Worm (Caenorhabditis elegans): ENCODE results near the gene ZK945.7.

DNA sequence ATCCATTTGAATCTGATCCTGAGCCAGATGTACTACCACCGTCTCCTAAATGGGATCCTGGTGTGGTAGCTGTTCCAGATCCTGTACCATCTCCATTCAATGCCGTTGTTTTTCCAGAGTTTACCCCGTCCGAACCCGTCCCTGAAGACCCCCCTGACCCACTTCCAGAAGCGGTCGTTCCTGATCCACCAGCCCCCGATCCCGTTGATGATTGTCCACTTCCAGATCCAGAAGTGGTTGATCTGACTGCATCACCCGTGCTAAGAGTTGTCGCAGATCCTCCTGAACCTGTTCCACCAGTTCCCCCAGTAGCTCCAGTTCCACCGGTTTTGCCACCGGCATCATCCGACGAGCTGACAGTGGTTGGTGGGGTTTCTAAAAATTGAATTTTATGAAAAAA lies 8.4 kb upstream of the ZK945.7 start:
- no peak for TF ChIP-seq ama-1 (optimal IDR thresholded peaks at IDR 0.05)
- no peak for TF ChIP-seq hmg-1.1 (GFP tag; IDR thresholded peaks at IDR 0.05)
- TF ChIP-seq zag-1 (tag; optimal IDR thresholded peaks at IDR 0.05), result no peak
- no peak for TF ChIP-seq nhr-237 (tag; optimal IDR thresholded peaks at IDR 0.05)
- TF ChIP-seq snpc-4 (tag; optimal IDR thresholded peaks at IDR 0.05), result no peak
- no peak for TF ChIP-seq madf-9 (GFP tag; conservative IDR thresholded peaks at IDR 0.05)
- no peak for TF ChIP-seq nhr-28 (tag; optimal IDR thresholded peaks at IDR 0.05)
- TF ChIP-seq zfp-3 (GFP tag; conservative IDR thresholded peaks at IDR 0.05), result no peak
